Worm (Caenorhabditis elegans) whole organism, mixed stage, embryonic: ENCODE measurements around the gene pmp-5.

Source experiments
- M03D4.4 ChIP-seq: sonication (generic microtip); optimal IDR thresholded peaks from 2 replicates; lab custom pipeline; 2017; ENCODE audit warnings: mild to moderate bottlenecking, missing genetic modification characterization, missing compliant biosample characterization
- bed-3 ChIP-seq: fragments of 200-800 bp; sonication (Bioruptor generic); optimal IDR thresholded peaks from 3 replicates; lab custom pipeline; 2018; ENCODE audit warnings: mild to moderate bottlenecking, missing genetic modification characterization, moderate library complexity, missing compliant biosample characterization
- blmp-1 ChIP-seq: fragments of 150-350 bp; optimal IDR thresholded peaks from 2 replicates; lab custom pipeline; 2014; ENCODE audit warnings: missing biosample characterization, missing genetic modification characterization
- ceh-39 ChIP-seq: fragments of 150-350 bp; optimal IDR thresholded peaks from 2 replicates; lab custom pipeline; 2014; ENCODE audit warnings: missing biosample characterization, missing genetic modification characterization
- ceh-43 ChIP-seq: fragments of 200-800 bp; sonication (Bioruptor generic); optimal IDR thresholded peaks from 2 replicates; lab custom pipeline; 2018; ENCODE audit warnings: mild to moderate bottlenecking, missing genetic modification characterization, moderate library complexity, missing compliant biosample characterization
- ceh-83 ChIP-seq: fragments of 200-800 bp; sonication (Bioruptor generic); optimal IDR thresholded peaks from 2 replicates; lab custom pipeline; 2018; ENCODE audit warnings: mild to moderate bottlenecking, missing genetic modification characterization, missing compliant biosample characterization
- ces-1 ChIP-seq: fragments of 150-350 bp; optimal IDR thresholded peaks from 2 replicates; lab custom pipeline; 2014; ENCODE audit warnings: missing biosample characterization, missing genetic modification reagents, missing genetic modification characterization
- cnd-1 ChIP-seq: fragments of 200-800 bp; sonication (Bioruptor generic); optimal IDR thresholded peaks from 2 replicates; lab custom pipeline; 2018; ENCODE audit warnings: mild to moderate bottlenecking, missing genetic modification characterization, missing compliant biosample characterization
- drap-1 ChIP-seq: fragments of 200-800 bp; sonication (Bioruptor generic); optimal IDR thresholded peaks from 3 replicates; lab custom pipeline; 2018; ENCODE audit warnings: mild to moderate bottlenecking, missing genetic modification characterization, missing compliant biosample characterization
- elt-1 ChIP-seq: sonication (generic microtip); optimal IDR thresholded peaks from 2 replicates; lab custom pipeline; 2017; ENCODE audit warnings: missing genetic modification characterization, mild to moderate bottlenecking, missing compliant biosample characterization, antibody characterized with exemption, moderate library complexity, borderline replicate concordance; ENCODE audit not compliant: insufficient read depth
- elt-3 ChIP-seq: fragments of 150-350 bp; optimal IDR thresholded peaks from 2 replicates; lab custom pipeline; 2014; ENCODE audit warnings: missing biosample characterization, missing genetic modification characterization
- flh-1 ChIP-seq: fragments of 200-800 bp; sonication (Bioruptor generic); optimal IDR thresholded peaks from 2 replicates; lab custom pipeline; 2018; ENCODE audit warnings: mild to moderate bottlenecking, missing genetic modification characterization, moderate library complexity, missing compliant biosample characterization
- hlh-1 ChIP-seq: fragments of 150-350 bp; optimal IDR thresholded peaks from 2 replicates; lab custom pipeline; 2014; ENCODE audit warnings: missing biosample characterization, missing genetic modification reagents, missing genetic modification characterization
- lin-13 ChIP-seq: fragments of 150-350 bp; optimal IDR thresholded peaks from 2 replicates; lab custom pipeline; 2014; ENCODE audit warnings: missing biosample characterization, missing genetic modification characterization
- lin-32 ChIP-seq: fragments of 200-800 bp; sonication (Bioruptor generic); optimal IDR thresholded peaks from 2 replicates; lab custom pipeline; 2018; ENCODE audit warnings: mild to moderate bottlenecking, missing genetic modification characterization, missing compliant biosample characterization
- lsy-2 ChIP-seq: fragments of 150-350 bp; optimal IDR thresholded peaks from 2 replicates; lab custom pipeline; 2014; ENCODE audit warnings: missing biosample characterization, missing genetic modification characterization
- mab-5 ChIP-seq: fragments of 150-350 bp; optimal IDR thresholded peaks from 2 replicates; lab custom pipeline; 2014; ENCODE audit warnings: missing biosample characterization, missing genetic modification characterization
- mep-1 ChIP-seq: fragments of 150-350 bp; optimal IDR thresholded peaks from 2 replicates; lab custom pipeline; 2017; ENCODE audit warnings: missing biosample characterization, missing genetic modification reagents, missing genetic modification characterization, inconsistent platforms
- mls-2 ChIP-seq: sonication (generic microtip); optimal IDR thresholded peaks from 2 replicates; lab custom pipeline; 2016; ENCODE audit warnings: mild to moderate bottlenecking, missing genetic modification characterization, moderate library complexity, missing compliant biosample characterization
- nhr-12 ChIP-seq: fragments of 150-350 bp; optimal IDR thresholded peaks from 2 replicates; lab custom pipeline; 2014; ENCODE audit warnings: missing biosample characterization, missing genetic modification characterization
- nhr-2 ChIP-seq: fragments of 150-350 bp; optimal IDR thresholded peaks from 2 replicates; lab custom pipeline; 2014; ENCODE audit warnings: missing biosample characterization, missing genetic modification characterization
- nhr-237 ChIP-seq: fragments of 150-350 bp; optimal IDR thresholded peaks from 2 replicates; lab custom pipeline; 2014; ENCODE audit warnings: missing biosample characterization, missing genetic modification characterization
- nhr-28 ChIP-seq: fragments of 150-350 bp; optimal IDR thresholded peaks from 2 replicates; lab custom pipeline; 2014; ENCODE audit warnings: missing biosample characterization, missing genetic modification characterization
- nhr-76 ChIP-seq: sonication (generic microtip); optimal IDR thresholded peaks from 2 replicates; lab custom pipeline; 2017; ENCODE audit warnings: missing biosample characterization, missing genetic modification characterization
- pha-4 ChIP-seq: fragments of 150-350 bp; optimal IDR thresholded peaks from 2 replicates; lab custom pipeline; 2018; ENCODE audit warnings: missing biosample characterization, missing genetic modification reagents, missing genetic modification characterization
- snpc-4 ChIP-seq: fragments of 150-350 bp; optimal IDR thresholded peaks from 2 replicates; lab custom pipeline; 2014; ENCODE audit warnings: missing biosample characterization, missing genetic modification characterization
- sptf-1 ChIP-seq: sonication (generic microtip); optimal IDR thresholded peaks from 2 replicates; lab custom pipeline; 2017; ENCODE audit warnings: mild to moderate bottlenecking, missing genetic modification characterization, moderate library complexity, missing compliant biosample characterization
- tbx-8 ChIP-seq: fragments of 200-800 bp; sonication (Bioruptor generic); optimal IDR thresholded peaks from 2 replicates; lab custom pipeline; 2018; ENCODE audit warnings: mild to moderate bottlenecking, missing genetic modification characterization, moderate library complexity, missing compliant biosample characterization
- unc-120 ChIP-seq: sonication (generic microtip); optimal IDR thresholded peaks from 2 replicates; lab custom pipeline; 2017; ENCODE audit warnings: missing genetic modification characterization, missing compliant biosample characterization; ENCODE audit not compliant: poor library complexity, severe bottlenecking
- unc-39 ChIP-seq: fragments of 150-350 bp; optimal IDR thresholded peaks from 2 replicates; lab custom pipeline; 2014; ENCODE audit warnings: missing biosample characterization, missing genetic modification characterization
- unc-62 ChIP-seq: fragments of 150-350 bp; optimal IDR thresholded peaks from 2 replicates; lab custom pipeline; 2014; ENCODE audit warnings: missing biosample characterization, missing genetic modification reagents, missing genetic modification characterization
- zip-8 ChIP-seq: fragments of 150-350 bp; optimal IDR thresholded peaks from 2 replicates; lab custom pipeline; 2014; ENCODE audit warnings: missing biosample characterization, missing genetic modification characterization
- ztf-11 ChIP-seq: fragments of 150-350 bp; optimal IDR thresholded peaks from 2 replicates; lab custom pipeline; 2014; ENCODE audit warnings: missing biosample characterization, missing genetic modification characterization

pmp-5 gene

DNA sequence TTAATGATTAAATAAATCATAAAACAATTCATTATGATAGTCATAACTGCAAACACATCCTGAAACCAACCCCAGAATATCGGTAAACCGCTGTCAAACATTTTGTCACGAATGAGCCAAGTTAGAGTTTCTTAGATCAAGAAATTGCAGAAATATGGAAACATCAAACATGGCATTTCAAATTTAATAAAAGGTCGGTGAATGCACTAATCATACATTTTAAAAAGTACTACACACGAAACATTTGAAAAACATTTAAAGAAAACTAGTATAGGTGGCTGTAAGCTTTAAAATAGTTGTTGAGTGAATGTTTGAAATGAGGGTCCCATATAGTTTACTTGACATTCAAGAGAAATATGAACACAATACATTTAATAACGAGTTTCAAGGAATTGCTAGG is 3.1 kb upstream of the pmp-5 start, which contains the start of gene str-180:
str-180 (minus strand) TSS at position 101 of the 400 bp plus-strand sequence.
- TF ChIP-seq unc-39 (tag; lab: Kevin White, UChicago) (no peak), ceh-39 (tag; lab: Kevin White, UChicago) (no peak), lin-32 (no peak), elt-3 (no peak), M03D4.4 (no peak), nhr-28 (no peak), ceh-43 (GFP tag; lab: Kevin White, UChicago) (no peak), nhr-76 (tag; lab: Kevin White, UChicago) (no peak), ceh-83 (no peak)

- TF ChIP-seq M03D4.4, result no peak
- TF ChIP-seq ceh-83, result no peak
- no peak for TF ChIP-seq ces-1 (GFP tag; lab: Kevin White, UChicago)
- TF ChIP-seq ztf-11 (tag; lab: Kevin White, UChicago), result no peak
- no peak for TF ChIP-seq drap-1
- TF ChIP-seq mls-2 (tag; lab: Kevin White, UChicago), result no peak
- no peak for TF ChIP-seq elt-1 (tag; lab: Kevin White, UChicago)
- no peak for TF ChIP-seq elt-3
- no peak for TF ChIP-seq bed-3 (GFP tag; lab: Kevin White, UChicago)
- TF ChIP-seq tbx-8 (GFP tag; lab: Kevin White, UChicago), result no peak
- no peak for TF ChIP-seq unc-62 (GFP tag; lab: Kevin White, UChicago)
- TF ChIP-seq cnd-1, result no peak
- TF ChIP-seq lin-32, result no peak
- TF ChIP-seq nhr-12 (tag; lab: Kevin White, UChicago), result no peak
- TF ChIP-seq snpc-4 (tag; lab: Kevin White, UChicago), result no peak
- no peak for TF ChIP-seq ceh-39 (tag; lab: Kevin White, UChicago)
- no peak for TF ChIP-seq hlh-1
- TF ChIP-seq flh-1, result no peak
- TF ChIP-seq blmp-1 (tag; lab: Kevin White, UChicago), result no peak
- TF ChIP-seq, all 35 proteins: peak for 0
These were observed 944 bp upstream of the pmp-5 start for ce11 chrV:6666557-6666956.

ce11 chrV:6662505-6662904 is 3.1 kb downstream of the pmp-5 start:
- TF ChIP-seq unc-62 (GFP tag; lab: Kevin White, UChicago) (no peak), ceh-39 (tag; lab: Kevin White, UChicago) (no peak), ces-1 (GFP tag; lab: Kevin White, UChicago) (no peak), nhr-76 (tag; lab: Kevin White, UChicago) (no peak), unc-120 (tag; lab: Kevin White, UChicago) (no peak), nhr-237 (tag; lab: Kevin White, UChicago) (no peak), ztf-11 (tag; lab: Kevin White, UChicago) (no peak), zip-8 (no peak), mab-5 (tag; lab: Kevin White, UChicago) (no peak), lin-13 (tag; lab: Kevin White, UChicago) (no peak), flh-1 (no peak), nhr-12 (tag; lab: Kevin White, UChicago) (no peak), nhr-2 (tag; lab: Kevin White, UChicago) (no peak), pha-4 (tag; lab: Kevin White, UChicago) (no peak), lin-32 (no peak), lsy-2 (tag; lab: Kevin White, UChicago) (no peak), unc-39 (tag; lab: Kevin White, UChicago) (no peak)

DNA sequence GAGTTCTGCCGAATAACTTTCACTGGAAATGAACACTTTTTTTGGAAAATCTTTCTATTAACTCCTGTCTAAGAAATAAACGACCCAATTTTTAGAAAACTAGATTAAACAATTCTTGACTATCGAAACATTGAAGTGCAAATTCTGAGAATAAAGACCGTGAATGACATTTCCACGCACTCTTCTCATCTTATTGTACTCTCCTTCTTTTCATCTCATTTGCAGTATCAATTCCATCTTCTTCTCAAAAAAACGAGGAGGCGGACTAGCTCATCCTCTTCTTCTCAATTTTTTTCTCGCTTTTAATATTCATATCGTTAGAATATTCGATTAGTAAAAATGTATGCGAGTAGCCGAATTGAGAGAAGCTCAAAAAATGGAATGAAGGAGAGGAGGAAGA is 4.0 kb downstream of the pmp-5 start:
- TF ChIP-seq nhr-76 (tag; lab: Kevin White, UChicago) (no peak), ces-1 (GFP tag; lab: Kevin White, UChicago) (peak; percentile 25)

- TF ChIP-seq tbx-8 (GFP tag; lab: Kevin White, UChicago) (no peak), mab-5 (tag; lab: Kevin White, UChicago) (no peak), lin-32 (no peak), unc-62 (GFP tag; lab: Kevin White, UChicago) (no peak)
These were observed 6.1 kb downstream of the pmp-5 start for ce11 chrV:6659533-6659932.

DNA sequence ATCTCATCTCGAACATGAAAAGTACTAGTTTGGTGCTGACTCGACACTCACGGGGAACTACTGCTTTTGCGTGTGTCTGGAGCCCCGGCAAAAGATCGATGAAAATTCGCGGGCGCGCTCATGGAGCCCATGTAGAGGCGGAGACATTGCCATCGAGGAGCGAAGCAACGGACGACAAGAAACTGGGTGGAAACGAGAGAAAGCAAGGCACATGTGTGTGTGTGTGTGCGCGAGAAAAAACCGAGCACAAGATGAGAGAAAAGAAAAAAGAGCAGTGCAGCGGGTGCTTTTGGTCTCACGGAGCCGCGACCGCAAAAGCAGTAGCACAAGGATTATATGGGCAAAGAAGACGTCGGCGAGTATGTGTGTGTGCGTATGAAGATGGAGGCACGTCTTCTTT is 6.8 kb downstream of the pmp-5 start:
- TF ChIP-seq unc-62 (GFP tag; lab: Kevin White, UChicago) (no peak), nhr-12 (tag; lab: Kevin White, UChicago) (no peak), mep-1 (tag; lab: Kevin White, UChicago) (peak; percentile 50), mls-2 (tag; lab: Kevin White, UChicago) (no peak), blmp-1 (tag; lab: Kevin White, UChicago) (no peak), sptf-1 (tag; lab: Kevin White, UChicago) (peak; percentile 14), nhr-28 (no peak), ces-1 (GFP tag; lab: Kevin White, UChicago) (no peak), ceh-83 (no peak), bed-3 (GFP tag; lab: Kevin White, UChicago) (no peak), zip-8 (no peak), ceh-43 (GFP tag; lab: Kevin White, UChicago) (no peak), pha-4 (tag; lab: Kevin White, UChicago) (no peak), unc-39 (tag; lab: Kevin White, UChicago) (no peak), flh-1 (no peak), ceh-39 (tag; lab: Kevin White, UChicago) (no peak)
